Worm (Caenorhabditis elegans) whole organism, young adult: ENCODE data around the gene his-18.

Experiments
- B0035.1 ChIP-seq: sonication (generic microtip); optimal IDR thresholded peaks from 2 replicates; lab custom pipeline; 2016; ENCODE audit warnings: missing genetic modification characterization, mild to moderate bottlenecking, missing compliant biosample characterization, missing genotype, missing genetic modification reagents
- D2030.7 ChIP-seq: fragments of 200-800 bp; sonication (Bioruptor generic); IDR thresholded peaks from 2 replicates; pipeline ENCODE4 v1.3.6; 2022; ENCODE audit warnings: missing genetic modification reagents, missing genetic modification characterization, missing compliant biosample characterization
- F10E7.11 ChIP-seq: sonication (generic microtip); optimal IDR thresholded peaks from 2 replicates; lab custom pipeline; 2017; ENCODE audit warnings: mild to moderate bottlenecking, missing genetic modification characterization, moderate library complexity, missing compliant biosample characterization
- F37B4.10 ChIP-seq: fragments of 200-800 bp; sonication (Bioruptor generic); IDR thresholded peaks from 2 replicates; pipeline ENCODE4 v1.3.6; 2022; ENCODE audit warnings: missing genetic modification characterization, missing compliant biosample characterization
- F57C9.4 ChIP-seq: sonication (generic microtip); optimal IDR thresholded peaks from 2 replicates; lab custom pipeline; 2017; ENCODE audit warnings: mild to moderate bottlenecking, missing genetic modification characterization, missing compliant biosample characterization
- K12H6.12 ChIP-seq: fragments of 200-800 bp; sonication (Bioruptor generic); optimal IDR thresholded peaks from 2 replicates; lab custom pipeline; 2018; ENCODE audit warnings: mild to moderate bottlenecking, missing genetic modification characterization, missing compliant biosample characterization
- akir-1 ChIP-seq: fragments of 200-800 bp; sonication (Bioruptor generic); optimal IDR thresholded peaks from 2 replicates; lab custom pipeline; 2018; ENCODE audit warnings: mild to moderate bottlenecking, missing genetic modification characterization, moderate library complexity, missing compliant biosample characterization
- ama-1 ChIP-seq, 3 experiments: fragments of 150-350 bp in 1 of 3; sonication (generic microtip) in 2 of 3; optimal IDR thresholded peaks; 2 replicates each; lab custom pipeline; 2014 to 2018; ENCODE audit warnings: missing biosample characterization in 2 of 3, missing genetic modification characterization in 2 of 3, missing genetic modification reagents in 2 of 3
- aptf-2 ChIP-seq: fragments of 200-800 bp; sonication (Bioruptor generic); conservative IDR thresholded peaks from 2 replicates; pipeline ENCODE4 v1.3.6; 2022; ENCODE audit warnings: missing genetic modification reagents, missing genetic modification characterization, missing compliant biosample characterization
- athp-1 ChIP-seq: sonication (generic microtip); optimal IDR thresholded peaks from 2 replicates; lab custom pipeline; 2017; ENCODE audit warnings: mild to moderate bottlenecking, missing genetic modification characterization, missing compliant biosample characterization
- attf-3 ChIP-seq: fragments of 200-800 bp; sonication (Bioruptor generic); conservative IDR thresholded peaks from 2 replicates; pipeline ENCODE4 v1.3.6; 2022; ENCODE audit warnings: missing genetic modification reagents, missing genetic modification characterization, missing compliant biosample characterization
- bed-1 ChIP-seq: fragments of 200-800 bp; sonication (Bioruptor generic); IDR thresholded peaks from 2 replicates; pipeline ENCODE4 v1.3.6; 2022; ENCODE audit warnings: missing genetic modification reagents, missing genetic modification characterization, missing compliant biosample characterization
- ceh-40 ChIP-seq: fragments of 200-800 bp; sonication (Bioruptor generic); IDR thresholded peaks from 2 replicates; pipeline ENCODE4 v1.3.6; 2022; ENCODE audit warnings: missing genetic modification characterization, missing compliant biosample characterization
- ceh-79 ChIP-seq: sonication (generic microtip); optimal IDR thresholded peaks from 2 replicates; lab custom pipeline; 2017; ENCODE audit warnings: mild to moderate bottlenecking, missing genetic modification characterization, missing compliant biosample characterization
- die-1 ChIP-seq: sonication (generic microtip); optimal IDR thresholded peaks from 2 replicates; lab custom pipeline; 2016; ENCODE audit warnings: missing genotype, mild to moderate bottlenecking, missing genetic modification characterization, missing compliant biosample characterization
- dox-1 ChIP-seq: fragments of 200-800 bp; sonication (Bioruptor generic); IDR thresholded peaks from 2 replicates; pipeline ENCODE4 v1.3.6; 2022; ENCODE audit warnings: missing genetic modification reagents, missing genetic modification characterization, missing compliant biosample characterization
- dpff-1 ChIP-seq: sonication (generic microtip); optimal IDR thresholded peaks from 2 replicates; lab custom pipeline; 2017; ENCODE audit warnings: mild to moderate bottlenecking, missing genetic modification characterization, missing compliant biosample characterization
- dpl-1 ChIP-seq: fragments of 150-350 bp; optimal IDR thresholded peaks from 2 replicates; lab custom pipeline; 2014; ENCODE audit warnings: missing biosample characterization, missing genetic modification reagents, missing genetic modification characterization
- egl-18 ChIP-seq: fragments of 200-800 bp; sonication (Bioruptor generic); IDR thresholded peaks from 2 replicates; pipeline ENCODE4 v1.3.6; 2022; ENCODE audit warnings: missing genetic modification reagents, missing genetic modification characterization, missing compliant biosample characterization
- ekl-4 ChIP-seq: fragments of 200-800 bp; sonication (Bioruptor generic); IDR thresholded peaks from 2 replicates; pipeline ENCODE4 v1.3.6; 2022; ENCODE audit warnings: missing genetic modification reagents, missing genetic modification characterization, missing compliant biosample characterization
- ets-4 ChIP-seq: fragments of 200-800 bp; sonication (Bioruptor generic); optimal IDR thresholded peaks from 2 replicates; lab custom pipeline; 2018; ENCODE audit warnings: mild to moderate bottlenecking, missing genetic modification characterization, missing compliant biosample characterization
- hlh-12 ChIP-seq: sonication (generic microtip); optimal IDR thresholded peaks from 2 replicates; lab custom pipeline; 2016; ENCODE audit warnings: missing genetic modification characterization, missing compliant biosample characterization
- lag-1 ChIP-seq: fragments of 200-800 bp; sonication (Bioruptor generic); IDR thresholded peaks from 2 replicates; pipeline ENCODE4 v1.3.6; 2022; ENCODE audit warnings: missing genetic modification reagents, missing genetic modification characterization, missing compliant biosample characterization
- lin-35 ChIP-seq, 3 experiments: fragments of 150-350 bp in 2 of 3; sonication (generic microtip) in 1 of 3; optimal IDR thresholded peaks; 2 replicates each; lab custom pipeline; 2014 to 2018; ENCODE audit warnings: missing biosample characterization in 3 of 3, missing genetic modification characterization in 3 of 3, missing genetic modification reagents in 3 of 3
- lin-40 ChIP-seq: sonication (generic microtip); optimal IDR thresholded peaks from 2 replicates; lab custom pipeline; 2016; ENCODE audit warnings: missing genetic modification characterization, mild to moderate bottlenecking, missing compliant biosample characterization, missing genotype, missing genetic modification reagents
- lsl-1 ChIP-seq: fragments of 200-800 bp; sonication (Bioruptor generic); optimal IDR thresholded peaks from 2 replicates; lab custom pipeline; 2018; ENCODE audit warnings: mild to moderate bottlenecking, missing genetic modification characterization, moderate library complexity, missing compliant biosample characterization
- lsy-27 ChIP-seq: sonication (generic microtip); optimal IDR thresholded peaks from 2 replicates; lab custom pipeline; 2017; ENCODE audit warnings: missing genetic modification characterization, mild to moderate bottlenecking, missing compliant biosample characterization, antibody characterized with exemption, missing genotype, borderline replicate concordance; ENCODE audit not compliant: insufficient read depth
- madf-6 ChIP-seq: fragments of 200-800 bp; sonication (Bioruptor generic); IDR thresholded peaks from 2 replicates; pipeline ENCODE4 v1.3.6; 2022; ENCODE audit warnings: missing genetic modification reagents, missing genetic modification characterization, missing compliant biosample characterization
- mcd-1 ChIP-seq: fragments of 200-800 bp; sonication (Bioruptor generic); IDR thresholded peaks from 2 replicates; pipeline ENCODE4 v1.3.6; 2022; ENCODE audit warnings: missing genetic modification reagents, missing genetic modification characterization, missing compliant biosample characterization
- mel-28 ChIP-seq: sonication (generic microtip); optimal IDR thresholded peaks from 2 replicates; lab custom pipeline; 2016; ENCODE audit warnings: borderline replicate concordance, mild to moderate bottlenecking, missing genetic modification characterization, missing compliant biosample characterization
- nfya-1 ChIP-seq: sonication (generic microtip); optimal IDR thresholded peaks from 2 replicates; lab custom pipeline; 2017; ENCODE audit warnings: antibody characterized with exemption, missing compliant biosample characterization, missing genetic modification characterization, borderline replicate concordance; ENCODE audit not compliant: insufficient read depth
- nhr-120 ChIP-seq: fragments of 200-800 bp; sonication (Bioruptor generic); IDR thresholded peaks from 2 replicates; pipeline ENCODE4 v1.3.6; 2022; ENCODE audit warnings: missing genetic modification characterization, missing compliant biosample characterization
- nhr-90 ChIP-seq: sonication (generic microtip); optimal IDR thresholded peaks from 2 replicates; lab custom pipeline; 2016; ENCODE audit warnings: missing genotype, mild to moderate bottlenecking, missing genetic modification characterization, missing compliant biosample characterization
- pbrm-1 ChIP-seq: fragments of 200-800 bp; sonication (Bioruptor generic); IDR thresholded peaks from 2 replicates; pipeline ENCODE4 v1.3.6; 2022; ENCODE audit warnings: missing genetic modification reagents, missing genetic modification characterization, missing compliant biosample characterization
- rec-8 ChIP-seq, 2 experiments: sonication (generic microtip); optimal IDR thresholded peaks; 2 replicates each; lab custom pipeline; 2016; ENCODE audit warnings: mild to moderate bottlenecking in 2 of 2, missing genetic modification characterization in 2 of 2, missing genetic modification reagents in 2 of 2, missing genotype in 2 of 2, missing biosample characterization in 1 of 2, missing compliant biosample characterization in 1 of 2, moderate library complexity in 1 of 2
- sea-2 ChIP-seq: fragments of 200-800 bp; sonication (Bioruptor generic); IDR thresholded peaks from 2 replicates; pipeline ENCODE4 v1.3.6; 2022; ENCODE audit warnings: missing genetic modification characterization, missing compliant biosample characterization
- snpc-1.1 ChIP-seq: sonication (generic microtip); optimal IDR thresholded peaks from 2 replicates; lab custom pipeline; 2017; ENCODE audit warnings: missing genetic modification characterization, mild to moderate bottlenecking, missing compliant biosample characterization, antibody characterized with exemption, moderate library complexity, missing genotype, missing genetic modification reagents; ENCODE audit not compliant: insufficient read depth
- snpc-1.3 ChIP-seq: sonication (generic microtip); optimal IDR thresholded peaks from 2 replicates; lab custom pipeline; 2017; ENCODE audit warnings: missing genetic modification characterization, mild to moderate bottlenecking, missing compliant biosample characterization, antibody characterized with exemption, moderate library complexity, missing genotype, missing genetic modification reagents; ENCODE audit not compliant: insufficient read depth
- snpc-4 ChIP-seq, 5 experiments: fragments of 150-350 bp in 1 of 5; sonication (generic microtip) in 4 of 5; optimal IDR thresholded peaks; 2 replicates each; lab custom pipeline; 2014 to 2018; ENCODE audit warnings: missing genetic modification characterization in 5 of 5, missing biosample characterization in 3 of 5, antibody characterized with exemption in 2 of 5, mild to moderate bottlenecking in 2 of 5, missing compliant biosample characterization in 2 of 5, missing genotype in 2 of 5, moderate library complexity in 2 of 5, missing genetic modification reagents in 1 of 5
- tlf-1 ChIP-seq: fragments of 200-800 bp; sonication (Bioruptor generic); optimal IDR thresholded peaks from 2 replicates; lab custom pipeline; 2018; ENCODE audit warnings: mild to moderate bottlenecking, missing genetic modification characterization, missing compliant biosample characterization
- xnd-1 ChIP-seq: sonication (generic microtip); optimal IDR thresholded peaks from 2 replicates; lab custom pipeline; 2016; ENCODE audit warnings: missing genotype, missing genetic modification reagents, missing genetic modification characterization, missing compliant biosample characterization
- zfh-2 ChIP-seq: fragments of 200-800 bp; sonication (Bioruptor generic); conservative IDR thresholded peaks from 2 replicates; pipeline ENCODE4 v1.3.6; 2022; ENCODE audit warnings: missing genetic modification reagents, missing genetic modification characterization, missing compliant biosample characterization
- zim-3 ChIP-seq: sonication (generic microtip); optimal IDR thresholded peaks from 2 replicates; lab custom pipeline; 2017; ENCODE audit warnings: mild to moderate bottlenecking, missing genetic modification characterization, moderate library complexity, missing compliant biosample characterization
- ztf-25 ChIP-seq: fragments of 200-800 bp; sonication (Bioruptor generic); IDR thresholded peaks from 2 replicates; pipeline ENCODE4 v1.3.6; 2022; ENCODE audit warnings: missing genetic modification reagents, missing genetic modification characterization, missing compliant biosample characterization
- ztf-28 ChIP-seq: fragments of 200-800 bp; sonication (Bioruptor generic); IDR thresholded peaks from 2 replicates; pipeline ENCODE4 v1.3.6; 2022; ENCODE audit warnings: missing genetic modification reagents, missing genetic modification characterization, missing compliant biosample characterization
- ztf-3 ChIP-seq: fragments of 200-800 bp; sonication (Bioruptor generic); optimal IDR thresholded peaks from 2 replicates; lab custom pipeline; 2018; ENCODE audit warnings: mild to moderate bottlenecking, missing genetic modification characterization, missing compliant biosample characterization
- ztf-6 ChIP-seq: fragments of 200-800 bp; sonication (Bioruptor generic); IDR thresholded peaks from 2 replicates; pipeline ENCODE4 v1.3.6; 2022; ENCODE audit warnings: missing genetic modification reagents, missing genetic modification characterization, missing compliant biosample characterization

The his-18 gene

DNA sequence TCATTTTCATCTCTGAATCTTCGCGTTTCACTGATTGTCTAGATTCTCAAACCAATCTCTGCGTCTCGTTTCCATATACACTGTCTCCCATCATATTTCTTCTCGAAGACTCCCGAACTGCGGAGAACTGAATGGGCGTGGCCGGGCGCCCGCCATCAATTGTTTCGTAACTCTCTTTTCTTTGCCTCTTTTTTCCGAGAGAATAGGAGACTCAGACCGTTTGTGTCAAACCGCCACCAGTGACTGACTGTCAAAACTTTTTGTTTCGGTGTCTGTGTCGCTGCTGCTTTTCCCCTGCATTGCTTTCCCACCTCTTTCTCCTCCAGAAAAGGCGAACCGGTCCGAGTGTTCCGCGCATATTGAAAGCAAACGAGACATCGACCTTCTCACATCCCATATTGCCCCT is 38.2 kb downstream of the his-18 start, which contains the start of gene unc-23 (continued):
- TF ChIP-seq rec-8 (tag; optimal IDR thresholded peaks at IDR 0.05; lab: Kevin White, UChicago) (no peak), nfya-1 (no peak), lag-1 (GFP tag; lab: Robert Waterston, UW) (no peak), die-1 (tag; lab: Kevin White, UChicago) (peak; percentile 10), ztf-28 (GFP tag; lab: Robert Waterston, UW) (no peak), tlf-1 (GFP tag; lab: Kevin White, UChicago) (peak; percentile 82), ets-4 (GFP tag; lab: Kevin White, UChicago) (peak; percentile 69), zfh-2 (peak; percentile 89), B0035.1 (tag; lab: Kevin White, UChicago) (no peak), F10E7.11 (tag; lab: Kevin White, UChicago) (no peak), sea-2 (GFP tag; lab: Robert Waterston, UW) (no peak), ceh-40 (GFP tag; lab: Robert Waterston, UW) (no peak), ceh-79 (tag; lab: Kevin White, UChicago) (peak; percentile 81), snpc-1.1 (no peak), xnd-1 (tag; lab: Kevin White, UChicago) (no peak), lsl-1 (GFP tag; lab: Kevin White, UChicago) (no peak), mcd-1 (GFP tag; lab: Robert Waterston, UW) (peak; percentile 66), aptf-2 (no peak), hlh-12 (tag; lab: Kevin White, UChicago) (no peak), ztf-6 (GFP tag; lab: Robert Waterston, UW) (no peak), D2030.7 (no peak), dox-1 (peak; percentile 64), akir-1 (GFP tag; lab: Kevin White, UChicago) (no peak), zim-3 (tag; lab: Kevin White, UChicago) (peak; percentile 44), lin-40 (peak; percentile 91), F57C9.4 (tag; lab: Kevin White, UChicago) (no peak), pbrm-1 (GFP tag; lab: Robert Waterston, UW) (peak; percentile 75), dpl-1 (GFP tag; lab: Kevin White, UChicago) (no peak), bed-1 (GFP tag; lab: Robert Waterston, UW) (no peak), ztf-3 (GFP tag; lab: Kevin White, UChicago) (peak; percentile 78), K12H6.12 (tag; lab: Kevin White, UChicago) (peak; percentile 56), athp-1 (tag; lab: Kevin White, UChicago) (no peak), F37B4.10 (GFP tag; lab: Robert Waterston, UW) (no peak), mel-28 (tag; lab: Kevin White, UChicago) (no peak), nhr-120 (GFP tag; lab: Robert Waterston, UW) (no peak), ekl-4 (GFP tag; lab: Robert Waterston, UW) (peak; percentile 81), ztf-25 (GFP tag; lab: Robert Waterston, UW) (no peak), dpff-1 (no peak), snpc-1.3 (tag; lab: Kevin White, UChicago) (peak; percentile 2), snpc-4 (GFP tag; optimal IDR thresholded peaks at IDR 0.05; lab: Kevin White, UChicago) (no peak), snpc-4 (tag; optimal IDR thresholded peaks at IDR 0.05; lab: Kevin White, UChicago) (peak in 3 of 4 experiments; percentile 36 to 40 (median 39)), madf-6 (GFP tag; lab: Robert Waterston, UW) (no peak), egl-18 (0 out of 2 replicates have a peak, but pooled peaks have one; percentile 54), ama-1 (optimal IDR thresholded peaks at IDR 0.05; lab: Kevin White, UChicago) (peak; percentile 54), ama-1 (GFP tag; optimal IDR thresholded peaks at IDR 0.05; lab: Kevin White, UChicago) (no peak), attf-3 (GFP tag; lab: Robert Waterston, UW) (no peak), lin-35 (GFP tag; optimal IDR thresholded peaks at IDR 0.05; lab: Kevin White, UChicago) (peak in 1 of 3 experiments; percentile 29), nhr-90 (tag; lab: Kevin White, UChicago) (peak; percentile 74), lsy-27 (tag; lab: Kevin White, UChicago) (no peak)
